Worm (Caenorhabditis elegans) whole organism, L4 larva: ENCODE results near the gene W10G6.1.
"Not testable (repeated sequence)": the region's sequence is repeated elsewhere in the genome, so short reads cannot be mapped to it uniquely, and the experiment has no call there.

Source experiments
- Y105C5A.15 ChIP-seq: fragments of 200-800 bp; sonication (Bioruptor generic); IDR thresholded peaks from 2 replicates; pipeline ENCODE4 v1.3.6; 2022; ENCODE audit warnings: missing genetic modification characterization, missing compliant biosample characterization
- ZK337.2 ChIP-seq: fragments of 200-800 bp; sonication (Bioruptor generic); IDR thresholded peaks from 2 replicates; pipeline ENCODE4 v1.3.6; 2022; ENCODE audit warnings: missing genetic modification reagents, missing genetic modification characterization, missing compliant biosample characterization
- arid-1 ChIP-seq: fragments of 200-800 bp; sonication (Bioruptor generic); conservative IDR thresholded peaks from 2 replicates; pipeline ENCODE4 v1.3.6; 2022; ENCODE audit warnings: missing genetic modification reagents, missing genetic modification characterization, missing compliant biosample characterization
- ceh-20 ChIP-seq: fragments of 200-800 bp; sonication (Bioruptor generic); IDR thresholded peaks from 2 replicates; pipeline ENCODE4 v1.3.6; 2022; ENCODE audit warnings: missing genetic modification reagents, missing genetic modification characterization, missing compliant biosample characterization
- cey-2 ChIP-seq: sonication (generic microtip); optimal IDR thresholded peaks from 3 replicates; lab custom pipeline; 2017; ENCODE audit warnings: missing genetic modification characterization, mild to moderate bottlenecking, missing compliant biosample characterization, antibody characterized with exemption, borderline replicate concordance; ENCODE audit not compliant: insufficient read depth
- daf-16 ChIP-seq, 3 experiments: sonication (generic microtip); optimal IDR thresholded peaks; 2 replicates each; lab custom pipeline; 2016 to 2017; ENCODE audit warnings: missing genetic modification characterization in 3 of 3, missing genetic modification reagents in 3 of 3, mild to moderate bottlenecking in 2 of 3, missing compliant biosample characterization in 2 of 3, missing biosample characterization in 1 of 3, moderate library complexity in 1 of 3
- dmd-6 ChIP-seq: fragments of 200-800 bp; sonication (Bioruptor generic); IDR thresholded peaks from 2 replicates; pipeline ENCODE4 v1.3.6; 2022; ENCODE audit warnings: missing genetic modification reagents, missing genetic modification characterization, missing compliant biosample characterization
- dmd-9 ChIP-seq: fragments of 200-800 bp; sonication (Bioruptor generic); IDR thresholded peaks from 2 replicates; pipeline ENCODE4 v1.3.6; 2022; ENCODE audit warnings: missing genetic modification reagents, missing genetic modification characterization, missing compliant biosample characterization
- dpl-1 ChIP-seq: fragments of 150-350 bp; optimal IDR thresholded peaks from 2 replicates; lab custom pipeline; 2014; ENCODE audit warnings: missing biosample characterization, missing genetic modification reagents, missing genetic modification characterization
- duxl-1 ChIP-seq: sonication (generic microtip); optimal IDR thresholded peaks from 2 replicates; lab custom pipeline; 2016; ENCODE audit warnings: mild to moderate bottlenecking, missing genetic modification characterization, moderate library complexity, missing compliant biosample characterization; ENCODE audit not compliant: poor library complexity
- dve-1 ChIP-seq: sonication (generic microtip); optimal IDR thresholded peaks from 2 replicates; lab custom pipeline; 2017; ENCODE audit warnings: antibody characterized with exemption, mild to moderate bottlenecking, missing genetic modification characterization, missing compliant biosample characterization; ENCODE audit not compliant: insufficient read depth
- egl-43 ChIP-seq: fragments of 200-800 bp; sonication (Bioruptor generic); IDR thresholded peaks from 2 replicates; pipeline ENCODE4 v1.3.6; 2022; ENCODE audit warnings: missing genetic modification reagents, missing genetic modification characterization, missing compliant biosample characterization
- fos-1 ChIP-seq: fragments of 150-350 bp; optimal IDR thresholded peaks from 2 replicates; lab custom pipeline; 2014; ENCODE audit warnings: missing biosample characterization, missing genetic modification characterization
- hif-1 ChIP-seq, 2 experiments: sonication (generic microtip); optimal IDR thresholded peaks; 2 replicates each; lab custom pipeline; 2016 to 2017; ENCODE audit warnings: missing compliant biosample characterization in 2 of 2, missing genetic modification characterization in 2 of 2, missing genetic modification reagents in 2 of 2, missing genotype in 2 of 2, mild to moderate bottlenecking in 1 of 2
- hlh-11 ChIP-seq: fragments of 200-800 bp; sonication (Bioruptor generic); optimal IDR thresholded peaks from 2 replicates; lab custom pipeline; 2018; ENCODE audit warnings: mild to moderate bottlenecking, missing genetic modification characterization, missing compliant biosample characterization
- hlh-30 ChIP-seq: sonication (generic microtip); optimal IDR thresholded peaks from 2 replicates; lab custom pipeline; 2017; ENCODE audit warnings: antibody characterized with exemption, mild to moderate bottlenecking, missing genetic modification characterization, missing compliant biosample characterization; ENCODE audit not compliant: insufficient read depth
- hmg-1.1 ChIP-seq: fragments of 200-800 bp; sonication (Bioruptor generic); IDR thresholded peaks from 2 replicates; pipeline ENCODE4 v1.3.6; 2022; ENCODE audit warnings: missing genetic modification reagents, missing genetic modification characterization, missing compliant biosample characterization
- lim-7 ChIP-seq: fragments of 200-800 bp; sonication (Bioruptor generic); IDR thresholded peaks from 2 replicates; pipeline ENCODE4 v1.3.6; 2022; ENCODE audit warnings: missing genetic modification characterization, missing compliant biosample characterization
- madf-5 ChIP-seq, 2 experiments: fragments of 200-800 bp; sonication (Bioruptor generic); IDR thresholded peaks; 2 replicates each; pipeline ENCODE4 v1.3.6; 2022; ENCODE audit warnings: missing compliant biosample characterization in 2 of 2, missing genetic modification characterization in 2 of 2
- madf-9 ChIP-seq: fragments of 200-800 bp; sonication (Bioruptor generic); conservative IDR thresholded peaks from 2 replicates; pipeline ENCODE4 v1.3.6; 2022; ENCODE audit warnings: missing genetic modification reagents, missing genetic modification characterization, missing compliant biosample characterization
- mdl-1 ChIP-seq, 2 experiments: fragments of 150-350 bp in 1 of 2; sonication (generic microtip) in 1 of 2; optimal IDR thresholded peaks; 2 replicates each; lab custom pipeline; 2014 to 2017; ENCODE audit warnings: missing biosample characterization in 2 of 2, missing genetic modification characterization in 2 of 2
- mdt-29 ChIP-seq: fragments of 200-800 bp; sonication (Bioruptor generic); IDR thresholded peaks from 2 replicates; pipeline ENCODE4 v1.3.6; 2022; ENCODE audit warnings: missing genetic modification reagents, missing genetic modification characterization, missing compliant biosample characterization
- mep-1 ChIP-seq: fragments of 150-350 bp; sonication (generic microtip); optimal IDR thresholded peaks from 3 replicates; lab custom pipeline; 2014; ENCODE audit warnings: missing biosample characterization, missing genetic modification characterization
- mes-2 ChIP-seq: sonication (generic microtip); optimal IDR thresholded peaks from 2 replicates; lab custom pipeline; 2016; ENCODE audit warnings: missing genotype, mild to moderate bottlenecking, missing genetic modification characterization, missing compliant biosample characterization; ENCODE audit not compliant: poor library complexity, severe bottlenecking
- mxl-3 ChIP-seq: fragments of 200-800 bp; sonication (Bioruptor generic); optimal IDR thresholded peaks from 2 replicates; lab custom pipeline; 2018; ENCODE audit warnings: mild to moderate bottlenecking, missing genetic modification characterization, missing compliant biosample characterization
- nhr-11 ChIP-seq: fragments of 150-350 bp; optimal IDR thresholded peaks from 2 replicates; lab custom pipeline; 2014; ENCODE audit warnings: missing biosample characterization, missing genetic modification characterization
- nhr-111 ChIP-seq: fragments of 200-800 bp; sonication (Bioruptor generic); optimal IDR thresholded peaks from 2 replicates; lab custom pipeline; 2018; ENCODE audit warnings: mild to moderate bottlenecking, missing genetic modification characterization, missing compliant biosample characterization
- nhr-28 ChIP-seq: fragments of 150-350 bp; optimal IDR thresholded peaks from 2 replicates; lab custom pipeline; 2014; ENCODE audit warnings: missing biosample characterization, missing genetic modification characterization
- nhr-42 ChIP-seq: fragments of 200-800 bp; sonication (Bioruptor generic); IDR thresholded peaks from 2 replicates; pipeline ENCODE4 v1.3.6; 2022; ENCODE audit warnings: missing genetic modification characterization, missing compliant biosample characterization
- nhr-6 ChIP-seq: fragments of 150-350 bp; optimal IDR thresholded peaks from 2 replicates; lab custom pipeline; 2014; ENCODE audit warnings: missing biosample characterization, missing genetic modification characterization
- pha-4 ChIP-seq, 2 experiments: fragments of 150-350 bp in 1 of 2; fragments of 200-800 bp in 1 of 2; sonication (Bioruptor generic) in 1 of 2; IDR thresholded peaks in 1 of 2; optimal IDR thresholded peaks in 1 of 2; 2 replicates each; pipeline versions ENCODE4 v1.3.6 to Lab custom; 2014 to 2022; ENCODE audit warnings: missing genetic modification characterization in 2 of 2, missing genetic modification reagents in 2 of 2, missing biosample characterization in 1 of 2, missing compliant biosample characterization in 1 of 2
- rbr-2 ChIP-seq: sonication (generic microtip); optimal IDR thresholded peaks from 2 replicates; lab custom pipeline; 2016; ENCODE audit warnings: missing genotype, missing genetic modification characterization, missing compliant biosample characterization
- set-16 ChIP-seq: fragments of 200-800 bp; sonication (Bioruptor generic); IDR thresholded peaks from 2 replicates; pipeline ENCODE4 v1.3.6; 2022; ENCODE audit warnings: missing genetic modification reagents, missing genetic modification characterization, missing compliant biosample characterization
- snpc-1.2 ChIP-seq: fragments of 200-800 bp; sonication (Bioruptor generic); IDR thresholded peaks from 2 replicates; pipeline ENCODE4 v1.3.6; 2022; ENCODE audit warnings: missing genetic modification reagents, missing genetic modification characterization, missing compliant biosample characterization
- snpc-4 ChIP-seq: fragments of 150-350 bp; optimal IDR thresholded peaks from 2 replicates; lab custom pipeline; 2014; ENCODE audit warnings: missing biosample characterization, missing genetic modification characterization
- spr-3 ChIP-seq: fragments of 200-800 bp; sonication (Bioruptor generic); optimal IDR thresholded peaks from 2 replicates; lab custom pipeline; 2018; ENCODE audit warnings: mild to moderate bottlenecking, missing genetic modification characterization, missing compliant biosample characterization
- vab-7 ChIP-seq: fragments of 200-800 bp; sonication (Bioruptor generic); IDR thresholded peaks from 2 replicates; pipeline ENCODE4 v1.3.6; 2022; ENCODE audit warnings: missing genetic modification reagents, missing genetic modification characterization, missing compliant biosample characterization
- zfp-2 ChIP-seq: sonication (generic microtip); optimal IDR thresholded peaks from 2 replicates; lab custom pipeline; 2016; ENCODE audit warnings: mild to moderate bottlenecking, missing genetic modification characterization, missing compliant biosample characterization

W10G6.1 gene

ce11 chrX:16275255-16275813 lies 30.3 kb downstream of the W10G6.1 start, which contains the start of gene sdc-1:
Gene sdc-1 (plus strand): TSS chrX:16275763.
- no peak for TF ChIP-seq madf-5 (GFP tag; IDR thresholded peaks at IDR 0.05; lab: Robert Waterston, UW)
- TF ChIP-seq pha-4 (GFP tag; IDR thresholded peaks at IDR 0.05; lab: Robert Waterston, UW): no peak
- TF ChIP-seq pha-4 (tag; optimal IDR thresholded peaks at IDR 0.05; lab: Kevin White, UChicago): peak; percentile 30
- no peak for TF ChIP-seq zfp-2 (tag; lab: Kevin White, UChicago)
- TF ChIP-seq dmd-6 (GFP tag; lab: Robert Waterston, UW): peak; percentile 26; the same call in 1 of the 2 replicates
- peak in 1 of 2 experiments; percentile 50 for TF ChIP-seq hif-1 (tag; optimal IDR thresholded peaks at IDR 0.05; lab: Kevin White, UChicago)
- TF ChIP-seq nhr-6 (tag; lab: Kevin White, UChicago): peak; percentile 52
- peak; percentile 51 for TF ChIP-seq hlh-30
- TF ChIP-seq hmg-1.1 (GFP tag; lab: Robert Waterston, UW): peak; percentile 51; the same call in 1 of the 2 replicates
- no peak for TF ChIP-seq nhr-111 (GFP tag; lab: Kevin White, UChicago)
- peak; percentile 28 for TF ChIP-seq dve-1 (tag; lab: Kevin White, UChicago)
- peak in 1 of 2 experiments; percentile 35 for TF ChIP-seq daf-16 (GFP tag; optimal IDR thresholded peaks at IDR 0.05; lab: Kevin White, UChicago)
- TF ChIP-seq daf-16 (tag; optimal IDR thresholded peaks at IDR 0.05; lab: Kevin White, UChicago): peak; percentile 84
- peak; percentile 60 for TF ChIP-seq mes-2 (tag; lab: Kevin White, UChicago)
- peak; percentile 70 for TF ChIP-seq dpl-1 (GFP tag; lab: Kevin White, UChicago)
- no peak for TF ChIP-seq mdt-29 (GFP tag; lab: Robert Waterston, UW)
- TF ChIP-seq madf-9 (GFP tag; lab: Robert Waterston, UW): 0 out of 2 replicates have a peak, but pooled peaks have one; percentile 12
- TF ChIP-seq cey-2 (tag; lab: Kevin White, UChicago): no peak
- peak; percentile 34 for TF ChIP-seq rbr-2 (tag; lab: Kevin White, UChicago)
- TF ChIP-seq mxl-3 (GFP tag; lab: Kevin White, UChicago): peak; percentile 30
- peak; percentile 39 for TF ChIP-seq nhr-11 (tag; lab: Kevin White, UChicago)
- TF ChIP-seq set-16 (GFP tag; lab: Robert Waterston, UW): peak; percentile 19; the same call in 1 of the 2 replicates
- no peak for TF ChIP-seq egl-43 (GFP tag; lab: Robert Waterston, UW)
- peak; percentile 6 to 68 for TF ChIP-seq mdl-1 (tag; optimal IDR thresholded peaks at IDR 0.05; lab: Kevin White, UChicago)
- TF ChIP-seq nhr-28 (tag; lab: Kevin White, UChicago): peak; percentile 20
- no peak for TF ChIP-seq nhr-42
- peak; percentile 62 for TF ChIP-seq hlh-11 (tag; lab: Kevin White, UChicago)
- peak; percentile 67 for TF ChIP-seq mep-1
- TF ChIP-seq fos-1 (tag; lab: Kevin White, UChicago): no peak
- TF ChIP-seq spr-3 (GFP tag; lab: Kevin White, UChicago): no peak
- no peak for TF ChIP-seq snpc-4 (tag; lab: Kevin White, UChicago)

DNA sequence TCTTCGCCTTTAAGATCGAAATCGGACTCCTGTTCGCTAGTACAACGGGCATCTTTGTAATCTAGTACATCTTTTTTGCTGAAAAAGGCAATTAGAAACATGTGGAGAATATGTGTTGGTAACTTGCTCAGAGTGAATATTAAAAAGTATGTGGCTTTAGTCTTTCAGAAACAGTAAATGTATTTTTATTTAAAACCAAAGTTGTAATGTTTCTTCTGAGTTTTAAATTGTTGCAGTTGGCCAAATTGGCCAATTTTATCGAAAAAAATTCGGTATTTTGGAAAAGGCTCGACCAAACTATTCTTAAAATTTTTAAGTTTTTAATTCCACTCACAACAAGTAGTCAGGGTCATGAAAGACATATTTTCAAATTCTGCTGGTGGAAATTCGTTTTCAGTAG lies 38.1 kb downstream of the W10G6.1 start, which contains the start of gene F52E10.2:
TSS of gene F52E10.2 (minus strand) at position 101 of the 400 bp plus-strand sequence.
- TF ChIP-seq duxl-1 (tag; lab: Kevin White, UChicago) (no peak), set-16 (GFP tag; lab: Robert Waterston, UW) (no peak), Y105C5A.15 (GFP tag; lab: Robert Waterston, UW) (no peak), dmd-9 (GFP tag; lab: Robert Waterston, UW) (no peak), ZK337.2 (no peak)

DNA sequence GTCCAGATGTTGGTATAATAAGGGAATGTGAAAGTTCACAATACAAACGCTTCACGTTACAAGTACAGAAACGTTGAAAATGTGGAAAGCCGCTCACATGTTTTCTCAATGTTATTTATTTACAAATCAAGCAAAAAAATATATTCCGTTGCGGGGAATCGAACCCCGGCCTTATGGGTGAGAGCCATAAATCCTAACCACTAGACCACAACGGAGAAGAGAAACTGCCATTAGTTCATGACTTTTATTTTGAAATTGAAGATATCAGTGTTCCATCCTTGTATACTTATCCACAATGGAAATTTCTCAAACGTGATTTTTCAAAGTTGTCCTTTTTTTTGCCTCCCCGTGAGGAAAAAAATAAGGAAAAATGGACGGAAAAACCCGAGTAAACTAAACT lies 39.2 kb downstream of the W10G6.1 start:
- TF ChIP-seq pha-4 (GFP tag; IDR thresholded peaks at IDR 0.05; lab: Robert Waterston, UW): peak; percentile 61; the same call in 1 of the 2 replicates
- TF ChIP-seq pha-4 (tag; optimal IDR thresholded peaks at IDR 0.05; lab: Kevin White, UChicago): not testable (repeated sequence)
- TF ChIP-seq snpc-1.2 (GFP tag; lab: Robert Waterston, UW): 0 out of 2 replicates have a peak, but pooled peaks have one; percentile 12
- 0 out of 2 replicates have a peak, but pooled peaks have one; percentile 13 for TF ChIP-seq mdt-29 (GFP tag; lab: Robert Waterston, UW)
- 0 out of 2 replicates have a peak, but pooled peaks have one; percentile 39 for TF ChIP-seq arid-1
- TF ChIP-seq egl-43 (GFP tag; lab: Robert Waterston, UW): peak; percentile 55; the same call in 1 of the 2 replicates
- TF ChIP-seq lim-7 (GFP tag; lab: Robert Waterston, UW): peak; percentile 57; the same call in 1 of the 2 replicates
- TF ChIP-seq vab-7 (GFP tag; lab: Robert Waterston, UW): 0 out of 2 replicates have a peak, but pooled peaks have one; percentile 31
- 0 out of 2 replicates have a peak, but pooled peaks have one; percentile 13 for TF ChIP-seq ceh-20 (GFP tag; lab: Robert Waterston, UW)
